Fruit fly (Drosophila melanogaster) whole organism, prepupa: ENCODE measurements around the gene nmd.
A peak's percentile ranks its signal among the peaks of the same experiment; 100 is the strongest.

ENCODE experiments used
- Blimp-1 ChIP-seq: fragments of 200-800 bp; sonication (Bioruptor generic); optimal IDR thresholded peaks from 3 replicates; lab custom pipeline; 2017; ENCODE audit warnings: missing biosample characterization, missing genetic modification characterization, mild to moderate bottlenecking, moderate library complexity, missing genetic modification reagents
- CG11294 ChIP-seq: fragments of 200-800 bp; sonication (Bioruptor generic); IDR thresholded peaks from 2 replicates; pipeline ENCODE4 v1.3.6; 2022; ENCODE audit warnings: missing biosample characterization, missing genetic modification characterization
- CG11762 ChIP-seq: fragments of 200-800 bp; sonication (Bioruptor generic); optimal IDR thresholded peaks from 3 replicates; lab custom pipeline; 2016; ENCODE audit warnings: missing biosample characterization, missing genetic modification characterization; ENCODE audit not compliant: insufficient read depth
- CG11902 ChIP-seq: fragments of 200-800 bp; sonication (Bioruptor generic); optimal IDR thresholded peaks from 3 replicates; lab custom pipeline; 2016; ENCODE audit warnings: missing biosample characterization, missing genetic modification characterization
- CG15336 ChIP-seq: fragments of 200-800 bp; sonication (Bioruptor generic); IDR thresholded peaks from 2 replicates; pipeline ENCODE4 v1.3.6; 2022; ENCODE audit warnings: missing biosample characterization, missing genetic modification characterization
- CG1621 ChIP-seq: fragments of 200-800 bp; sonication (Bioruptor generic); optimal IDR thresholded peaks from 3 replicates; lab custom pipeline; 2018; ENCODE audit warnings: missing biosample characterization, mild to moderate bottlenecking, missing genetic modification characterization
- CG16779 ChIP-seq: fragments of 200-800 bp; sonication (Bioruptor generic); optimal IDR thresholded peaks from 3 replicates; lab custom pipeline; 2017; ENCODE audit warnings: missing biosample characterization, mild to moderate bottlenecking, missing genetic modification characterization
- CG3032 ChIP-seq: fragments of 200-800 bp; optimal IDR thresholded peaks from 2 replicates; lab custom pipeline; 2019; ENCODE audit warnings: missing biosample characterization, mild to moderate bottlenecking, missing genetic modification characterization, moderate library complexity
- CG31627 ChIP-seq: fragments of 200-800 bp; sonication (Bioruptor generic); optimal IDR thresholded peaks from 3 replicates; lab custom pipeline; 2016; ENCODE audit warnings: missing biosample characterization, missing genetic modification characterization
- CG32006 ChIP-seq: fragments of 200-800 bp; sonication (Bioruptor generic); optimal IDR thresholded peaks from 3 replicates; lab custom pipeline; 2017; ENCODE audit warnings: missing biosample characterization, mild to moderate bottlenecking, missing genetic modification characterization
- CG34406 ChIP-seq: fragments of 200-800 bp; sonication (Bioruptor generic); optimal IDR thresholded peaks from 3 replicates; lab custom pipeline; 2016; ENCODE audit warnings: missing biosample characterization, missing genetic modification characterization
- CG3919 ChIP-seq: fragments of 200-800 bp; sonication (Bioruptor generic); optimal IDR thresholded peaks from 3 replicates; lab custom pipeline; 2016; ENCODE audit warnings: missing biosample characterization, missing genetic modification characterization
- CG6163 ChIP-seq: fragments of 200-800 bp; sonication (Bioruptor generic); IDR thresholded peaks from 3 replicates; pipeline ENCODE4 v1.3.6; 2022; ENCODE audit warnings: missing biosample characterization, missing genetic modification characterization
- CG6276 ChIP-seq: fragments of 200-800 bp; sonication (Bioruptor generic); optimal IDR thresholded peaks from 2 replicates; lab custom pipeline; 2017; ENCODE audit warnings: missing biosample characterization, mild to moderate bottlenecking, missing genetic modification characterization
- CG6792 ChIP-seq: fragments of 200-800 bp; sonication (Bioruptor generic); optimal IDR thresholded peaks from 3 replicates; lab custom pipeline; 2016; ENCODE audit warnings: missing biosample characterization, missing genetic modification characterization
- CG6808 ChIP-seq: fragments of 200-800 bp; sonication (Bioruptor generic); optimal IDR thresholded peaks from 3 replicates; lab custom pipeline; 2017; ENCODE audit warnings: missing biosample characterization, missing genetic modification characterization, mild to moderate bottlenecking, moderate library complexity, missing genetic modification reagents
- CG6854 ChIP-seq: fragments of 200-800 bp; sonication (Bioruptor generic); optimal IDR thresholded peaks from 2 replicates; lab custom pipeline; 2017; ENCODE audit warnings: missing biosample characterization, mild to moderate bottlenecking, missing genetic modification characterization
- CG7368 ChIP-seq: fragments of 200-800 bp; sonication (Bioruptor generic); optimal IDR thresholded peaks from 3 replicates; lab custom pipeline; 2016; ENCODE audit warnings: missing biosample characterization, missing genetic modification characterization
- CG8119 ChIP-seq: fragments of 200-800 bp; sonication (Bioruptor generic); IDR thresholded peaks from 3 replicates; pipeline ENCODE4 v1.3.6; 2022; ENCODE audit warnings: missing biosample characterization, missing genetic modification characterization
- CG8319 ChIP-seq: fragments of 200-800 bp; sonication (Bioruptor generic); optimal IDR thresholded peaks from 3 replicates; lab custom pipeline; 2016; ENCODE audit warnings: missing biosample characterization, missing genetic modification characterization
- CG9139 ChIP-seq: fragments of 200-800 bp; sonication (Bioruptor generic); optimal IDR thresholded peaks from 3 replicates; lab custom pipeline; 2017; ENCODE audit warnings: missing biosample characterization, mild to moderate bottlenecking, missing genetic modification characterization
- Eip75B ChIP-seq: fragments of 200-800 bp; sonication (Bioruptor generic); optimal IDR thresholded peaks from 3 replicates; lab custom pipeline; 2016; ENCODE audit warnings: missing biosample characterization, missing genetic modification characterization
- Eip78C ChIP-seq: fragments of 200-800 bp; sonication (Bioruptor generic); peaks from one replicate; lab custom pipeline; 2016; ENCODE audit warnings: missing biosample characterization, missing genetic modification characterization
- Eip93F ChIP-seq: fragments of 200-800 bp; sonication (Bioruptor generic); optimal IDR thresholded peaks from 2 replicates; lab custom pipeline; 2016; ENCODE audit warnings: missing biosample characterization, mild to moderate bottlenecking, missing genetic modification characterization
- Ets96B ChIP-seq: fragments of 200-800 bp; optimal IDR thresholded peaks from 2 replicates; lab custom pipeline; 2019; ENCODE audit warnings: missing biosample characterization, mild to moderate bottlenecking, missing genetic modification characterization, moderate library complexity
- Gug ChIP-seq: fragments of 200-800 bp; sonication (Bioruptor generic); IDR thresholded peaks from 2 replicates; pipeline ENCODE4 v1.3.6; 2022; ENCODE audit warnings: missing biosample characterization, missing genetic modification characterization
- Hr38 ChIP-seq: sonication (Bioruptor generic); optimal IDR thresholded peaks from 2 replicates; lab custom pipeline; 2016; ENCODE audit warnings: missing biosample characterization, missing genetic modification characterization
- Hr39 ChIP-seq: fragments of 200-800 bp; sonication (Bioruptor generic); optimal IDR thresholded peaks from 2 replicates; lab custom pipeline; 2016; ENCODE audit warnings: missing biosample characterization, missing genetic modification characterization
- Lpt ChIP-seq: fragments of 200-800 bp; sonication (Bioruptor generic); optimal IDR thresholded peaks from 3 replicates; lab custom pipeline; 2016; ENCODE audit warnings: missing biosample characterization, missing genetic modification characterization
- Met ChIP-seq: fragments of 200-800 bp; sonication (Bioruptor generic); optimal IDR thresholded peaks from 3 replicates; lab custom pipeline; 2016; ENCODE audit warnings: missing biosample characterization, missing genetic modification characterization
- Smox ChIP-seq: fragments of 200-800 bp; sonication (Bioruptor generic); optimal IDR thresholded peaks from 3 replicates; lab custom pipeline; 2016; ENCODE audit warnings: missing biosample characterization, missing genetic modification characterization
- Sox102F ChIP-seq: fragments of 200-800 bp; sonication (Bioruptor generic); optimal IDR thresholded peaks from 2 replicates; lab custom pipeline; 2016; ENCODE audit warnings: missing biosample characterization, mild to moderate bottlenecking, missing genetic modification characterization
- Sox14 ChIP-seq: fragments of 200-800 bp; sonication (Bioruptor generic); optimal IDR thresholded peaks from 3 replicates; lab custom pipeline; 2016; ENCODE audit warnings: missing biosample characterization, missing genetic modification characterization
- Sox15 ChIP-seq: fragments of 200-800 bp; sonication (Bioruptor generic); optimal IDR thresholded peaks from 3 replicates; lab custom pipeline; 2016; ENCODE audit warnings: missing biosample characterization, missing genetic modification characterization
- achi ChIP-seq: fragments of 200-800 bp; sonication (Bioruptor generic); optimal IDR thresholded peaks from 3 replicates; lab custom pipeline; 2016; ENCODE audit warnings: missing biosample characterization, missing genetic modification characterization
- acj6 ChIP-seq: fragments of 200-800 bp; sonication (Bioruptor generic); optimal IDR thresholded peaks from 3 replicates; lab custom pipeline; 2016; ENCODE audit warnings: missing biosample characterization, missing genetic modification characterization
- cyc ChIP-seq: fragments of 200-800 bp; sonication (Bioruptor generic); optimal IDR thresholded peaks from 3 replicates; lab custom pipeline; 2016; ENCODE audit warnings: missing biosample characterization, missing genetic modification characterization
- dac ChIP-seq: fragments of 200-800 bp; sonication (Bioruptor generic); optimal IDR thresholded peaks from 2 replicates; lab custom pipeline; 2017; ENCODE audit warnings: missing biosample characterization, mild to moderate bottlenecking, missing genetic modification characterization
- dsx ChIP-seq: fragments of 200-800 bp; optimal IDR thresholded peaks from 3 replicates; lab custom pipeline; 2019; ENCODE audit warnings: missing biosample characterization, mild to moderate bottlenecking, missing genetic modification characterization, moderate library complexity; ENCODE audit not compliant: poor library complexity, severe bottlenecking
- eg ChIP-seq: fragments of 200-800 bp; sonication (Bioruptor generic); IDR thresholded peaks from 3 replicates; pipeline ENCODE4 v1.3.6; 2022; ENCODE audit warnings: missing biosample characterization, missing genetic modification characterization
- esn ChIP-seq: fragments of 200-800 bp; sonication (Bioruptor generic); optimal IDR thresholded peaks from 2 replicates; lab custom pipeline; 2016; ENCODE audit warnings: missing biosample characterization, mild to moderate bottlenecking, missing genetic modification characterization, moderate library complexity
- fd59A ChIP-seq: fragments of 200-800 bp; sonication (Bioruptor generic); optimal IDR thresholded peaks from 2 replicates; lab custom pipeline; 2017; ENCODE audit warnings: missing biosample characterization, mild to moderate bottlenecking, missing genetic modification characterization, missing genetic modification reagents
- fd85E ChIP-seq: fragments of 200-800 bp; sonication (Bioruptor generic); optimal IDR thresholded peaks from 3 replicates; lab custom pipeline; 2016; ENCODE audit warnings: missing biosample characterization, missing genetic modification characterization
- fkh ChIP-seq: fragments of 200-800 bp; sonication (Bioruptor generic); optimal IDR thresholded peaks from 3 replicates; lab custom pipeline; 2017; ENCODE audit warnings: missing biosample characterization, mild to moderate bottlenecking, missing genetic modification characterization, moderate library complexity
- lz ChIP-seq: fragments of 200-800 bp; sonication (Bioruptor generic); optimal IDR thresholded peaks from 3 replicates; lab custom pipeline; 2016; ENCODE audit warnings: missing biosample characterization, missing genetic modification characterization
- net ChIP-seq: fragments of 200-800 bp; sonication (Bioruptor generic); optimal IDR thresholded peaks from 3 replicates; lab custom pipeline; 2016; ENCODE audit warnings: missing biosample characterization, missing genetic modification characterization
- pdm3 ChIP-seq: fragments of 200-800 bp; sonication (Bioruptor generic); optimal IDR thresholded peaks from 3 replicates; lab custom pipeline; 2016; ENCODE audit warnings: missing biosample characterization, missing genetic modification characterization
- salr ChIP-seq, 2 experiments: fragments of 200-800 bp; sonication (Bioruptor generic); optimal IDR thresholded peaks; 3 replicates each; lab custom pipeline; 2016 to 2018; ENCODE audit warnings: missing biosample characterization in 2 of 2, missing genetic modification characterization in 2 of 2, mild to moderate bottlenecking in 1 of 2
- spab ChIP-seq: fragments of 200-800 bp; sonication (Bioruptor generic); optimal IDR thresholded peaks from 2 replicates; lab custom pipeline; 2017; ENCODE audit warnings: missing biosample characterization, mild to moderate bottlenecking, missing genetic modification characterization, missing genetic modification reagents
- ss ChIP-seq, 2 experiments: fragments of 200-800 bp; sonication (Bioruptor generic); optimal IDR thresholded peaks; 2 replicates in 1 of 2; 3 replicates in 1 of 2; lab custom pipeline; 2017 to 2018; ENCODE audit warnings: mild to moderate bottlenecking in 2 of 2, missing biosample characterization in 2 of 2, missing genetic modification characterization in 2 of 2, moderate library complexity in 1 of 2
- svp ChIP-seq: fragments of 200-800 bp; sonication (Bioruptor generic); peaks from one replicate; lab custom pipeline; 2016; ENCODE audit warnings: missing biosample characterization, missing genetic modification characterization
- topi ChIP-seq: fragments of 200-800 bp; sonication (Bioruptor generic); optimal IDR thresholded peaks from 3 replicates; lab custom pipeline; 2016; ENCODE audit warnings: missing biosample characterization, missing genetic modification characterization
- vri ChIP-seq: fragments of 200-800 bp; sonication (Bioruptor generic); optimal IDR thresholded peaks from 3 replicates; lab custom pipeline; 2016; ENCODE audit warnings: missing biosample characterization, mild to moderate bottlenecking, missing genetic modification characterization

nmd gene

dm6 chr2L:10299810-10300147, 4.0 kb downstream of the nmd start, which contains the start of gene CYLD:
Gene CYLD, minus strand, starts transcription at chr2L:10299847.
- no peak for TF ChIP-seq dac (GFP tag; lab: Kevin White, UChicago)
- peak; percentile 47 for TF ChIP-seq lz (GFP tag; lab: Kevin White, UChicago)
- TF ChIP-seq Blimp-1 (GFP tag; lab: Kevin White, UChicago) = no peak
- TF ChIP-seq Eip75B = peak; percentile 50
- TF ChIP-seq fd59A (GFP tag; lab: Kevin White, UChicago) = no peak
- peak in 1 of 2 experiments; percentile 22 for TF ChIP-seq salr (GFP tag; optimal IDR thresholded peaks at IDR 0.05; lab: Kevin White, UChicago)
- TF ChIP-seq CG8319 (GFP tag; lab: Kevin White, UChicago) = no peak
- no peak for TF ChIP-seq fd85E
- peak; percentile 70 for TF ChIP-seq CG3032
- TF ChIP-seq CG1621 (tag; lab: Kevin White, UChicago) = no peak
- no peak for TF ChIP-seq CG34406
- no peak for TF ChIP-seq fkh (GFP tag; lab: Kevin White, UChicago)
- TF ChIP-seq ss (GFP tag; optimal IDR thresholded peaks at IDR 0.05; lab: Kevin White, UChicago) = no peak
- no peak for TF ChIP-seq CG11902
- TF ChIP-seq CG6808 (GFP tag; lab: Kevin White, UChicago) = no peak
- no peak for TF ChIP-seq CG16779 (tag; lab: Kevin White, UChicago)
- TF ChIP-seq esn (GFP tag; lab: Kevin White, UChicago) = peak; percentile 75
- TF ChIP-seq vri (GFP tag; lab: Kevin White, UChicago) = no peak
- TF ChIP-seq CG11762 (GFP tag; lab: Kevin White, UChicago) = peak; percentile 36
- TF ChIP-seq CG11294 (GFP tag; lab: Robert Waterston, UW) = no peak
- no peak for TF ChIP-seq CG7368 (GFP tag; lab: Kevin White, UChicago)
- peak; percentile 75 for TF ChIP-seq achi
- TF ChIP-seq CG6276 (GFP tag; lab: Kevin White, UChicago) = no peak
- TF ChIP-seq acj6 (GFP tag; lab: Kevin White, UChicago) = peak; percentile 60
- no peak for TF ChIP-seq CG6163 (GFP tag; lab: Robert Waterston, UW)
- TF ChIP-seq Met (GFP tag; lab: Kevin White, UChicago) = peak; percentile 62
- peak; percentile 67 for TF ChIP-seq Ets96B
- TF ChIP-seq CG6854 (GFP tag; lab: Kevin White, UChicago) = no peak
- TF ChIP-seq Eip93F (GFP tag; lab: Kevin White, UChicago) = no peak
- no peak for TF ChIP-seq Sox102F (GFP tag; lab: Kevin White, UChicago)
- TF ChIP-seq CG9139 (GFP tag; lab: Kevin White, UChicago) = no peak
- TF ChIP-seq pdm3 (GFP tag; lab: Kevin White, UChicago) = no peak
- TF ChIP-seq dsx (GFP tag; lab: Kevin White, UChicago) = no peak
- TF ChIP-seq topi = peak; percentile 50
- TF ChIP-seq net (GFP tag; lab: Kevin White, UChicago) = no peak
- no peak for TF ChIP-seq eg (GFP tag; lab: Robert Waterston, UW)
- TF ChIP-seq CG8119 = peak; percentile 71; the same call in 2 of the 3 replicates
- peak; percentile 51 for TF ChIP-seq CG6792 (GFP tag; lab: Kevin White, UChicago)
- TF ChIP-seq Smox (GFP tag; lab: Kevin White, UChicago) = no peak
- no peak for TF ChIP-seq Hr39 (GFP tag; lab: Kevin White, UChicago)
- peak; percentile 35 for TF ChIP-seq Lpt (GFP tag; lab: Kevin White, UChicago)
- no peak for TF ChIP-seq CG32006
- TF ChIP-seq spab (GFP tag; lab: Kevin White, UChicago) = no peak
- no peak for TF ChIP-seq Hr38 (GFP tag; lab: Kevin White, UChicago)
- TF ChIP-seq cyc (GFP tag; lab: Kevin White, UChicago) = peak; percentile 57
- TF ChIP-seq CG31627 (GFP tag; lab: Kevin White, UChicago) = peak; percentile 39
- peak; percentile 86 for TF ChIP-seq Eip78C (GFP tag; lab: Kevin White, UChicago)
- no peak for TF ChIP-seq Gug (GFP tag; lab: Robert Waterston, UW)
- peak; percentile 41 for TF ChIP-seq Sox14 (GFP tag; lab: Kevin White, UChicago)
- TF ChIP-seq svp (GFP tag; lab: Kevin White, UChicago) = no peak
- TF ChIP-seq CG15336 (GFP tag; lab: Robert Waterston, UW) = peak; percentile 85
- peak; percentile 13 for TF ChIP-seq Sox15 (GFP tag; lab: Kevin White, UChicago)
- TF ChIP-seq CG3919 (GFP tag; lab: Kevin White, UChicago) = no peak
